Worm (Caenorhabditis elegans): ENCODE data around the gene Y52D5A.2.
"Not testable (repeated sequence)": the region's sequence is repeated elsewhere in the genome, so short reads cannot be mapped to it uniquely, and the experiment has no call there.

The Y52D5A.2 gene

DNA sequence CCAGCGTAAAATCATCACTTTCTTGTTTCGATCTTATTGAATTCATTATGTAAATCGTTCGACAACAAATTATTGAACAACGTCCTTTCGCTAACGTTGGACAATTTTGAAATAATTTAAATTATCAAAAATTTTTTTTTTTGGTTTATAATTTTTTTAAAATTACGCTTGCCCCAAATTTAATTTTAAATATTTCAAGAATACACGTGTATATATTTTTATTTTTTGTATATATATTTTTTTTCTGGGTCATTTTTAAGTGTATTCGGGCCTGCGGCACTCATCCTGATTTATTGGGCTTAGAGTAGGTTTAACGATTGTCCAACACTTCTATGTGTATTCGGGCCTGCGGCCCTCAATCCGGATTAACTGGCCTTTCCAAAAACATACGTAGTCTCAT lies at the start of gene Y52D5A.2:
TSS of gene Y52D5A.2 (minus strand) at position 101 of the 400 bp plus-strand sequence.
- not testable (repeated sequence) for TF ChIP-seq ceh-8 (GFP tag; optimal IDR thresholded peaks at IDR 0.05); nhr-12 (tag; optimal IDR thresholded peaks at IDR 0.05); lin-13 (GFP tag; optimal IDR thresholded peaks at IDR 0.05)

- TF ChIP-seq pag-3 (tag; optimal IDR thresholded peaks at IDR 0.05; ENCODE audit: borderline replicate concordance, insufficient read depth) (no peak), unc-130 (tag; optimal IDR thresholded peaks at IDR 0.05) (peak; percentile 2), lin-14 (GFP tag; optimal IDR thresholded peaks at IDR 0.05) (peak; percentile 59), lsy-2 (tag; optimal IDR thresholded peaks at IDR 0.05) (peak in 1 of 2 experiments; percentile 1), rnt-1 (tag; optimal IDR thresholded peaks at IDR 0.05) (peak; percentile 56)
Measured at ce11 chrIV:5507754-5508153, 43.5 kb upstream of the Y52D5A.2 start.

ce11 chrIV:5506642-5507041 lies 42.3 kb upstream of the Y52D5A.2 start:
- no peak for TF ChIP-seq lin-13 (GFP tag; optimal IDR thresholded peaks at IDR 0.05)
- TF ChIP-seq mep-1 (tag; optimal IDR thresholded peaks at IDR 0.05), result no peak
- TF ChIP-seq ceh-88 (GFP tag; IDR thresholded peaks at IDR 0.05), result no peak
- peak; percentile 50 for TF ChIP-seq lin-14 (GFP tag; optimal IDR thresholded peaks at IDR 0.05)
- no peak for TF ChIP-seq aly-2 (tag; optimal IDR thresholded peaks at IDR 0.05)
- no peak for TF ChIP-seq nhr-84 (tag; optimal IDR thresholded peaks at IDR 0.05)

ce11 chrIV:5502610-5503009 lies 38.3 kb upstream of the Y52D5A.2 start:
- TF ChIP-seq lir-3 (tag; optimal IDR thresholded peaks at IDR 0.05; ENCODE audit: poor library complexity), result no peak
- no peak for TF ChIP-seq unc-30 (tag; optimal IDR thresholded peaks at IDR 0.05)
- TF ChIP-seq ztf-4 (tag; optimal IDR thresholded peaks at IDR 0.05), result no peak
- no peak for TF ChIP-seq xbp-1 (tag; optimal IDR thresholded peaks at IDR 0.05)
- TF ChIP-seq hpl-2 (GFP tag; optimal IDR thresholded peaks at IDR 0.05), result no peak
- no peak for TF ChIP-seq grh-1 (GFP tag; IDR thresholded peaks at IDR 0.05)
- TF ChIP-seq fkh-4 (tag; optimal IDR thresholded peaks at IDR 0.05; ENCODE audit: borderline replicate concordance), result no peak

ce11 chrIV:5501414-5501813 lies 37.1 kb upstream of the Y52D5A.2 start:
- TF ChIP-seq nhr-11 (tag; optimal IDR thresholded peaks at IDR 0.05) (no peak), mep-1 (tag; optimal IDR thresholded peaks at IDR 0.05) (no peak), snu-23 (GFP tag; optimal IDR thresholded peaks at IDR 0.05) (no peak), ces-1 (GFP tag; optimal IDR thresholded peaks at IDR 0.05) (no peak), fos-1 (tag; optimal IDR thresholded peaks at IDR 0.05) (no peak), lin-14 (GFP tag; optimal IDR thresholded peaks at IDR 0.05) (no peak), pag-3 (tag; optimal IDR thresholded peaks at IDR 0.05; ENCODE audit: borderline replicate concordance, insufficient read depth) (no peak), irx-1 (tag; optimal IDR thresholded peaks at IDR 0.05) (no peak), fkh-8 (tag; optimal IDR thresholded peaks at IDR 0.05) (no peak), nhr-77 (tag; optimal IDR thresholded peaks at IDR 0.05) (no peak), efl-3 (GFP tag; optimal IDR thresholded peaks at IDR 0.05) (no peak), ceh-63 (GFP tag; optimal IDR thresholded peaks at IDR 0.05) (no peak), efl-1 (optimal IDR thresholded peaks at IDR 0.05) (no peak), efl-1 (GFP tag; optimal IDR thresholded peaks at IDR 0.05 in 1 of 2) (no peak), egl-13 (tag; optimal IDR thresholded peaks at IDR 0.05) (no peak), ama-1 (optimal IDR thresholded peaks at IDR 0.05) (no peak), nhr-47 (tag; optimal IDR thresholded peaks at IDR 0.05) (no peak), zip-4 (GFP tag; optimal IDR thresholded peaks at IDR 0.05) (no peak)

ce11 chrIV:5494099-5494498 lies 29.8 kb upstream of the Y52D5A.2 start:
- TF ChIP-seq ceh-63 (GFP tag; optimal IDR thresholded peaks at IDR 0.05) (no peak), efl-1 (optimal IDR thresholded peaks at IDR 0.05) (no peak), efl-1 (GFP tag; optimal IDR thresholded peaks at IDR 0.05 in 1 of 2) (peak in 1 of 2 experiments; percentile 54)

Data from whole organism, L1 larva.